Worm (Caenorhabditis elegans) whole organism, young adult: ENCODE data around the gene str-9.

Experiments used
- B0035.1 ChIP-seq: sonication (generic microtip); optimal IDR thresholded peaks from 2 replicates; lab custom pipeline; 2016; ENCODE audit warnings: missing genetic modification characterization, mild to moderate bottlenecking, missing compliant biosample characterization, missing genotype, missing genetic modification reagents
- C06A6.2 ChIP-seq: fragments of 200-800 bp; sonication (Bioruptor generic); conservative IDR thresholded peaks from 2 replicates; pipeline ENCODE4 v1.3.6; 2022; ENCODE audit warnings: missing genetic modification characterization, missing compliant biosample characterization
- F10E7.11 ChIP-seq: sonication (generic microtip); optimal IDR thresholded peaks from 2 replicates; lab custom pipeline; 2017; ENCODE audit warnings: mild to moderate bottlenecking, missing genetic modification characterization, moderate library complexity, missing compliant biosample characterization
- F37B4.10 ChIP-seq: fragments of 200-800 bp; sonication (Bioruptor generic); IDR thresholded peaks from 2 replicates; pipeline ENCODE4 v1.3.6; 2022; ENCODE audit warnings: missing genetic modification characterization, missing compliant biosample characterization
- F39B2.1 ChIP-seq: fragments of 200-800 bp; sonication (Bioruptor generic); IDR thresholded peaks from 2 replicates; pipeline ENCODE4 v1.3.6; 2022; ENCODE audit warnings: missing genetic modification reagents, missing genetic modification characterization, missing compliant biosample characterization
- F55B11.4 ChIP-seq: sonication (generic microtip); optimal IDR thresholded peaks from 2 replicates; lab custom pipeline; 2016; ENCODE audit warnings: missing compliant biosample characterization, missing genetic modification characterization, borderline replicate concordance; ENCODE audit not compliant: insufficient read depth
- F57C9.4 ChIP-seq: sonication (generic microtip); optimal IDR thresholded peaks from 2 replicates; lab custom pipeline; 2017; ENCODE audit warnings: mild to moderate bottlenecking, missing genetic modification characterization, missing compliant biosample characterization
- T26A5.8 ChIP-seq: sonication (generic microtip); optimal IDR thresholded peaks from 2 replicates; lab custom pipeline; 2016; ENCODE audit warnings: missing genetic modification characterization, missing compliant biosample characterization
- Y53G8AR.9 ChIP-seq: fragments of 200-800 bp; sonication (Bioruptor generic); conservative IDR thresholded peaks from 2 replicates; pipeline ENCODE4 v1.3.6; 2022; ENCODE audit warnings: missing genetic modification reagents, missing genetic modification characterization, missing compliant biosample characterization
- Y67H2A.10 ChIP-seq: fragments of 200-800 bp; sonication (Bioruptor generic); conservative IDR thresholded peaks from 2 replicates; pipeline ENCODE4 v1.3.6; 2022; ENCODE audit warnings: missing genetic modification reagents, missing genetic modification characterization, missing compliant biosample characterization
- Y95B8A.8 ChIP-seq: fragments of 200-800 bp; sonication (Bioruptor generic); IDR thresholded peaks from 2 replicates; pipeline ENCODE4 v1.3.6; 2022; ENCODE audit warnings: missing genetic modification reagents, missing genetic modification characterization, missing compliant biosample characterization
- ama-1 ChIP-seq, 3 experiments: fragments of 150-350 bp in 1 of 3; sonication (generic microtip) in 2 of 3; optimal IDR thresholded peaks; 2 replicates each; lab custom pipeline; 2014 to 2018; ENCODE audit warnings: missing biosample characterization in 2 of 3, missing genetic modification characterization in 2 of 3, missing genetic modification reagents in 2 of 3
- aptf-3 ChIP-seq: fragments of 200-800 bp; sonication (Bioruptor generic); IDR thresholded peaks from 2 replicates; pipeline ENCODE4 v1.3.6; 2022; ENCODE audit warnings: missing genetic modification characterization, missing compliant biosample characterization
- attf-6 ChIP-seq: fragments of 200-800 bp; sonication (Bioruptor generic); IDR thresholded peaks from 2 replicates; pipeline ENCODE4 v1.3.6; 2022; ENCODE audit warnings: missing genetic modification reagents, missing genetic modification characterization, missing compliant biosample characterization
- bed-1 ChIP-seq: fragments of 200-800 bp; sonication (Bioruptor generic); IDR thresholded peaks from 2 replicates; pipeline ENCODE4 v1.3.6; 2022; ENCODE audit warnings: missing genetic modification reagents, missing genetic modification characterization, missing compliant biosample characterization
- bed-2 ChIP-seq: fragments of 200-800 bp; sonication (Bioruptor generic); IDR thresholded peaks from 2 replicates; pipeline ENCODE4 v1.3.6; 2022; ENCODE audit warnings: missing genetic modification reagents, missing genetic modification characterization, missing compliant biosample characterization
- cebp-1 ChIP-seq, 2 experiments: fragments of 200-800 bp in 1 of 2; sonication (Bioruptor generic) in 1 of 2; sonication (generic microtip) in 1 of 2; IDR thresholded peaks in 1 of 2; optimal IDR thresholded peaks in 1 of 2; 2 replicates each; pipeline versions ENCODE4 v1.3.6 to Lab custom; 2017 to 2022; ENCODE audit warnings: missing compliant biosample characterization in 2 of 2, missing genetic modification characterization in 2 of 2, mild to moderate bottlenecking in 1 of 2, missing genetic modification reagents in 1 of 2, moderate library complexity in 1 of 2
- cebp-2 ChIP-seq: fragments of 200-800 bp; sonication (Bioruptor generic); IDR thresholded peaks from 2 replicates; pipeline ENCODE4 v1.3.6; 2022; ENCODE audit warnings: missing genetic modification characterization, missing compliant biosample characterization
- ceh-100 ChIP-seq: fragments of 200-800 bp; sonication (Bioruptor generic); IDR thresholded peaks from 2 replicates; pipeline ENCODE4 v1.3.6; 2022; ENCODE audit warnings: missing genetic modification reagents, missing genetic modification characterization, missing compliant biosample characterization
- ceh-58 ChIP-seq: fragments of 200-800 bp; sonication (Bioruptor generic); IDR thresholded peaks from 2 replicates; pipeline ENCODE4 v1.3.6; 2022; ENCODE audit warnings: missing genetic modification characterization, missing compliant biosample characterization
- ceh-91 ChIP-seq: fragments of 200-800 bp; sonication (Bioruptor generic); IDR thresholded peaks from 2 replicates; pipeline ENCODE4 v1.3.6; 2022; ENCODE audit warnings: missing genetic modification reagents, missing genetic modification characterization, missing compliant biosample characterization
- dpl-1 ChIP-seq: fragments of 150-350 bp; optimal IDR thresholded peaks from 2 replicates; lab custom pipeline; 2014; ENCODE audit warnings: missing biosample characterization, missing genetic modification reagents, missing genetic modification characterization
- egl-18 ChIP-seq: fragments of 200-800 bp; sonication (Bioruptor generic); IDR thresholded peaks from 2 replicates; pipeline ENCODE4 v1.3.6; 2022; ENCODE audit warnings: missing genetic modification reagents, missing genetic modification characterization, missing compliant biosample characterization
- ets-4 ChIP-seq: fragments of 200-800 bp; sonication (Bioruptor generic); optimal IDR thresholded peaks from 2 replicates; lab custom pipeline; 2018; ENCODE audit warnings: mild to moderate bottlenecking, missing genetic modification characterization, missing compliant biosample characterization
- hlh-12 ChIP-seq: sonication (generic microtip); optimal IDR thresholded peaks from 2 replicates; lab custom pipeline; 2016; ENCODE audit warnings: missing genetic modification characterization, missing compliant biosample characterization
- hrde-1 ChIP-seq: sonication (generic microtip); optimal IDR thresholded peaks from 2 replicates; lab custom pipeline; 2016; ENCODE audit warnings: missing genetic modification characterization, mild to moderate bottlenecking, missing compliant biosample characterization, moderate library complexity, missing genotype, missing genetic modification reagents, borderline replicate concordance
- hsf-1 ChIP-seq: fragments of 200-800 bp; sonication (Bioruptor generic); IDR thresholded peaks from 2 replicates; pipeline ENCODE4 v1.3.6; 2022; ENCODE audit warnings: missing genetic modification reagents, missing genetic modification characterization, missing compliant biosample characterization
- lag-1 ChIP-seq: fragments of 200-800 bp; sonication (Bioruptor generic); IDR thresholded peaks from 2 replicates; pipeline ENCODE4 v1.3.6; 2022; ENCODE audit warnings: missing genetic modification reagents, missing genetic modification characterization, missing compliant biosample characterization
- let-526 ChIP-seq: fragments of 200-800 bp; sonication (Bioruptor generic); IDR thresholded peaks from 2 replicates; pipeline ENCODE4 v1.3.6; 2022; ENCODE audit warnings: missing genetic modification reagents, missing genetic modification characterization, missing compliant biosample characterization
- lin-40 ChIP-seq: sonication (generic microtip); optimal IDR thresholded peaks from 2 replicates; lab custom pipeline; 2016; ENCODE audit warnings: missing genetic modification characterization, mild to moderate bottlenecking, missing compliant biosample characterization, missing genotype, missing genetic modification reagents
- lsl-1 ChIP-seq: fragments of 200-800 bp; sonication (Bioruptor generic); optimal IDR thresholded peaks from 2 replicates; lab custom pipeline; 2018; ENCODE audit warnings: mild to moderate bottlenecking, missing genetic modification characterization, moderate library complexity, missing compliant biosample characterization
- madf-6 ChIP-seq: fragments of 200-800 bp; sonication (Bioruptor generic); IDR thresholded peaks from 2 replicates; pipeline ENCODE4 v1.3.6; 2022; ENCODE audit warnings: missing genetic modification reagents, missing genetic modification characterization, missing compliant biosample characterization
- mxl-1 ChIP-seq: sonication (generic microtip); optimal IDR thresholded peaks from 2 replicates; lab custom pipeline; 2016; ENCODE audit warnings: missing genetic modification characterization, missing compliant biosample characterization
- nfya-1 ChIP-seq: sonication (generic microtip); optimal IDR thresholded peaks from 2 replicates; lab custom pipeline; 2017; ENCODE audit warnings: antibody characterized with exemption, missing compliant biosample characterization, missing genetic modification characterization, borderline replicate concordance; ENCODE audit not compliant: insufficient read depth
- nhr-120 ChIP-seq: fragments of 200-800 bp; sonication (Bioruptor generic); IDR thresholded peaks from 2 replicates; pipeline ENCODE4 v1.3.6; 2022; ENCODE audit warnings: missing genetic modification characterization, missing compliant biosample characterization
- nhr-27 ChIP-seq: fragments of 200-800 bp; sonication (Bioruptor generic); optimal IDR thresholded peaks from 2 replicates; lab custom pipeline; 2018; ENCODE audit warnings: mild to moderate bottlenecking, missing genetic modification characterization, moderate library complexity, missing compliant biosample characterization
- nhr-80 ChIP-seq: sonication (generic microtip); optimal IDR thresholded peaks from 2 replicates; lab custom pipeline; 2016; ENCODE audit warnings: missing genetic modification characterization, missing compliant biosample characterization
- rpc-1 ChIP-seq, 2 experiments: fragments of 150-350 bp in 1 of 2; sonication (generic microtip) in 1 of 2; optimal IDR thresholded peaks; 2 replicates each; lab custom pipeline; 2014 to 2018; ENCODE audit warnings: missing biosample characterization in 1 of 2, missing genetic modification characterization in 1 of 2, missing genetic modification reagents in 1 of 2, missing genotype in 1 of 2
- sea-2 ChIP-seq: fragments of 200-800 bp; sonication (Bioruptor generic); IDR thresholded peaks from 2 replicates; pipeline ENCODE4 v1.3.6; 2022; ENCODE audit warnings: missing genetic modification characterization, missing compliant biosample characterization
- snpc-3.4 ChIP-seq: sonication (generic microtip); optimal IDR thresholded peaks from 2 replicates; lab custom pipeline; 2017; ENCODE audit warnings: missing genetic modification characterization, mild to moderate bottlenecking, missing compliant biosample characterization, antibody characterized with exemption, moderate library complexity, missing genotype, missing genetic modification reagents
- sptf-2 ChIP-seq: fragments of 200-800 bp; sonication (Bioruptor generic); optimal IDR thresholded peaks from 2 replicates; lab custom pipeline; 2018; ENCODE audit warnings: mild to moderate bottlenecking, missing genetic modification characterization, missing compliant biosample characterization
- tlf-1 ChIP-seq: fragments of 200-800 bp; sonication (Bioruptor generic); optimal IDR thresholded peaks from 2 replicates; lab custom pipeline; 2018; ENCODE audit warnings: mild to moderate bottlenecking, missing genetic modification characterization, missing compliant biosample characterization
- unc-130 ChIP-seq: sonication (generic microtip); optimal IDR thresholded peaks from 2 replicates; lab custom pipeline; 2016; ENCODE audit warnings: missing genetic modification reagents, missing genetic modification characterization, missing compliant biosample characterization
- xnd-1 ChIP-seq: sonication (generic microtip); optimal IDR thresholded peaks from 2 replicates; lab custom pipeline; 2016; ENCODE audit warnings: missing genotype, missing genetic modification reagents, missing genetic modification characterization, missing compliant biosample characterization
- zfh-2 ChIP-seq: fragments of 200-800 bp; sonication (Bioruptor generic); conservative IDR thresholded peaks from 2 replicates; pipeline ENCODE4 v1.3.6; 2022; ENCODE audit warnings: missing genetic modification reagents, missing genetic modification characterization, missing compliant biosample characterization
- zim-3 ChIP-seq: sonication (generic microtip); optimal IDR thresholded peaks from 2 replicates; lab custom pipeline; 2017; ENCODE audit warnings: mild to moderate bottlenecking, missing genetic modification characterization, moderate library complexity, missing compliant biosample characterization
- ztf-18 ChIP-seq: sonication (generic microtip); optimal IDR thresholded peaks from 2 replicates; lab custom pipeline; 2016; ENCODE audit warnings: missing genotype, mild to moderate bottlenecking, missing genetic modification characterization, missing compliant biosample characterization
- ztf-25 ChIP-seq: fragments of 200-800 bp; sonication (Bioruptor generic); IDR thresholded peaks from 2 replicates; pipeline ENCODE4 v1.3.6; 2022; ENCODE audit warnings: missing genetic modification reagents, missing genetic modification characterization, missing compliant biosample characterization

The str-9 gene

DNA sequence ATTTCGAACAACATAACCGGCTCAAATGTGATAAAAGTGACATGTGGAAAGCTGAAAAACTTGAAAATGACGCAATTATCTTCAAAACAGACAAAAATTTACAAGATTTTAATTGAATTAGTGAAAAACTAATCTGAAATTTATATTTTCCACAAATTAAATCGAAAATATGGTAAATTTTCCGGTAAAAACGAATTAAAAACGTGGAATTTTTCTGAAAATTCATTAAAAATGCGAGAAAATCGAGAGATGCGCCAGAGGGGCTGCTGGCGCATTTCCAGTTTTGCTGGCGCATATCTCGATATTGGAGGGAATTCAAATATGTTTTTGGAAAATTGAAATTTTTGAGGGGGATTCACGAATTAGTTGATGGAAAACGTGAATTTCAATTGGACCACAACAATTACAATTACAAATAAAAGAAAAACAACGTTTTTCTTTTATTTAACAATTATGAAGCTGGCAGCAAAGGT is 7.6 kb downstream of the str-9 start, which contains the start of the genes haf-3 and F57A10.2 (continued):
- TF ChIP-seq unc-130 (GFP tag; lab: Kevin White, UChicago), result no peak
- TF ChIP-seq aptf-3 (GFP tag; lab: Robert Waterston, UW), result no peak
- no peak for TF ChIP-seq hrde-1 (tag; lab: Kevin White, UChicago)
- no peak for TF ChIP-seq ztf-25 (GFP tag; lab: Robert Waterston, UW)
- TF ChIP-seq ceh-91 (GFP tag; lab: Robert Waterston, UW), result peak; percentile 67
- TF ChIP-seq ets-4 (GFP tag; lab: Kevin White, UChicago), result no peak
- TF ChIP-seq hsf-1 (GFP tag; lab: Robert Waterston, UW), result peak; percentile 82
- no peak for TF ChIP-seq B0035.1 (tag; lab: Kevin White, UChicago)
- TF ChIP-seq F39B2.1, result 0 out of 2 replicates have a peak, but pooled peaks have one; percentile 45
- TF ChIP-seq attf-6 (GFP tag; lab: Robert Waterston, UW), result peak; percentile 84
- TF ChIP-seq egl-18, result no peak
- no peak for TF ChIP-seq cebp-2
- TF ChIP-seq ama-1 (optimal IDR thresholded peaks at IDR 0.05; lab: Kevin White, UChicago), result no peak
- no peak for TF ChIP-seq ama-1 (GFP tag; optimal IDR thresholded peaks at IDR 0.05; lab: Kevin White, UChicago)
- peak; percentile 28 for TF ChIP-seq nhr-80
- TF ChIP-seq nhr-27 (tag; lab: Kevin White, UChicago), result no peak
- no peak for TF ChIP-seq ceh-58 (GFP tag; lab: Robert Waterston, UW)
- peak; percentile 88 for TF ChIP-seq tlf-1 (GFP tag; lab: Kevin White, UChicago)
- TF ChIP-seq madf-6 (GFP tag; lab: Robert Waterston, UW), result peak; percentile 85
- peak; percentile 98 for TF ChIP-seq ztf-18 (tag; lab: Kevin White, UChicago)
- no peak for TF ChIP-seq hlh-12
- no peak for TF ChIP-seq lag-1 (GFP tag; lab: Robert Waterston, UW)
- no peak for TF ChIP-seq F57C9.4
- no peak for TF ChIP-seq sptf-2 (GFP tag; lab: Kevin White, UChicago)
- no peak for TF ChIP-seq zfh-2 (GFP tag; lab: Robert Waterston, UW)
- no peak for TF ChIP-seq sea-2 (GFP tag; lab: Robert Waterston, UW)
- no peak for TF ChIP-seq cebp-1 (GFP tag; IDR thresholded peaks at IDR 0.05; lab: Robert Waterston, UW)
- peak; percentile 81 for TF ChIP-seq cebp-1 (tag; optimal IDR thresholded peaks at IDR 0.05; lab: Kevin White, UChicago)
- TF ChIP-seq xnd-1, result peak; percentile 56
- no peak for TF ChIP-seq mxl-1
- no peak for TF ChIP-seq Y95B8A.8
- no peak for TF ChIP-seq F55B11.4 (tag; lab: Kevin White, UChicago)
- TF ChIP-seq nfya-1 (tag; lab: Kevin White, UChicago), result no peak
- no peak for TF ChIP-seq rpc-1 (optimal IDR thresholded peaks at IDR 0.05; lab: Kevin White, UChicago)
- TF ChIP-seq rpc-1 (tag; optimal IDR thresholded peaks at IDR 0.05; lab: Kevin White, UChicago), result no peak
- TF ChIP-seq zim-3 (tag; lab: Kevin White, UChicago), result no peak
- TF ChIP-seq lsl-1, result peak; percentile 71
- TF ChIP-seq lin-40 (tag; lab: Kevin White, UChicago), result peak; percentile 93
- TF ChIP-seq Y67H2A.10, result no peak
- TF ChIP-seq F10E7.11 (tag; lab: Kevin White, UChicago), result no peak
- TF ChIP-seq T26A5.8 (tag; lab: Kevin White, UChicago), result no peak
- TF ChIP-seq Y53G8AR.9 (GFP tag; lab: Robert Waterston, UW), result peak; percentile 91
- TF ChIP-seq nhr-120, result no peak
- TF ChIP-seq let-526 (GFP tag; lab: Robert Waterston, UW), result 0 out of 2 replicates have a peak, but pooled peaks have one; percentile 32
- peak; percentile 75 for TF ChIP-seq C06A6.2
- TF ChIP-seq bed-1 (GFP tag; lab: Robert Waterston, UW), result no peak
- no peak for TF ChIP-seq F37B4.10
- TF ChIP-seq snpc-3.4 (tag; lab: Kevin White, UChicago), result peak; percentile 83
- TF ChIP-seq dpl-1 (GFP tag; lab: Kevin White, UChicago), result peak; percentile 97
- TF ChIP-seq ceh-100 (GFP tag; lab: Robert Waterston, UW), result peak; percentile 86
- no peak for TF ChIP-seq bed-2 (GFP tag; lab: Robert Waterston, UW)
